Worm (Caenorhabditis elegans) whole organism, late embryonic: ENCODE measurements around the gene C50B6.1.

Experiments used
- T23F11.4 ChIP-seq: fragments of 200-800 bp; sonication (Bioruptor generic); optimal IDR thresholded peaks from 2 replicates; lab custom pipeline; 2018; ENCODE audit warnings: mild to moderate bottlenecking, missing genetic modification characterization, missing compliant biosample characterization
- ama-1 ChIP-seq: fragments of 150-350 bp; optimal IDR thresholded peaks from 2 replicates; lab custom pipeline; 2014
- ceh-14 ChIP-seq: sonication (generic microtip); optimal IDR thresholded peaks from 2 replicates; lab custom pipeline; 2016; ENCODE audit warnings: missing genotype, missing genetic modification characterization, missing compliant biosample characterization
- ceh-48 ChIP-seq: sonication (generic microtip); optimal IDR thresholded peaks from 2 replicates; lab custom pipeline; 2016; ENCODE audit warnings: missing genetic modification characterization, inconsistent platforms, missing compliant biosample characterization
- fax-1 ChIP-seq: sonication (generic microtip); optimal IDR thresholded peaks from 2 replicates; lab custom pipeline; 2016; ENCODE audit warnings: missing genotype, missing genetic modification characterization, missing compliant biosample characterization
- fkh-6 ChIP-seq: sonication (generic microtip); optimal IDR thresholded peaks from 2 replicates; lab custom pipeline; 2016; ENCODE audit warnings: missing genetic modification characterization, missing compliant biosample characterization
- lin-11 ChIP-seq: fragments of 200-800 bp; sonication (Bioruptor generic); optimal IDR thresholded peaks from 2 replicates; lab custom pipeline; 2018; ENCODE audit warnings: mild to moderate bottlenecking, missing genetic modification characterization, missing compliant biosample characterization
- madf-2 ChIP-seq: sonication (generic microtip); optimal IDR thresholded peaks from 2 replicates; lab custom pipeline; 2017; ENCODE audit warnings: missing genetic modification characterization, missing compliant biosample characterization
- mec-3 ChIP-seq: sonication (generic microtip); optimal IDR thresholded peaks from 2 replicates; lab custom pipeline; 2016; ENCODE audit warnings: borderline replicate concordance, missing genetic modification characterization, missing compliant biosample characterization
- pax-1 ChIP-seq: fragments of 150-350 bp; optimal IDR thresholded peaks from 2 replicates; lab custom pipeline; 2014; ENCODE audit warnings: missing biosample characterization, missing genetic modification characterization
- pha-4 ChIP-seq: fragments of 150-350 bp; optimal IDR thresholded peaks from 2 replicates; lab custom pipeline; 2018; ENCODE audit warnings: missing biosample characterization, missing genetic modification reagents, missing genetic modification characterization
- pqm-1 ChIP-seq: sonication (generic microtip); optimal IDR thresholded peaks from 2 replicates; lab custom pipeline; 2016; ENCODE audit warnings: missing genetic modification characterization, missing compliant biosample characterization
- tbx-2 ChIP-seq: sonication (generic microtip); optimal IDR thresholded peaks from 2 replicates; lab custom pipeline; 2016; ENCODE audit warnings: missing genetic modification characterization, missing compliant biosample characterization

DNA sequence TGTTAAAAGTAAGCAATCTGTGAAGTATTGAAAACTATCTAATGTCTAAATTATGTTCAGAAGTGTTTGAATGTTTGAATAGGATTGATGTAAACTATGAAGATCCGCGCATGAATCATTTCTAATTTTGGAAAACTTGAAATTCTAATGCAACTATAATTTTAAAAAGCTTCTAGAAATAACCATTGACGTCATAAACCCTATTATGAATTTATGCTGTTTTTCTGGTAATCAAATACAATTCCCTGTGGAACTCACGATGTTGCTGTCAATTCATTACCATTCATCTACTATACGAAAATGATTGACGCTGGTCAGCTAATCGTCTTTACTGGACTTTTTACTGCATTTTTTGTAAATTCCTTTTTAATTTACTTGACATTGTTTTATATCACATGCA is 18.7 kb downstream of the C50B6.1 start, which contains the start of gene str-37:
- TF ChIP-seq fax-1 (tag; lab: Kevin White, UChicago): no peak
- TF ChIP-seq madf-2 (tag; lab: Kevin White, UChicago): no peak
- no peak for TF ChIP-seq ceh-14 (tag; lab: Kevin White, UChicago)
- TF ChIP-seq fkh-6: no peak
- no peak for TF ChIP-seq pax-1 (tag; lab: Kevin White, UChicago)
- no peak for TF ChIP-seq pqm-1 (tag; lab: Kevin White, UChicago)
- TF ChIP-seq lin-11 (tag; lab: Kevin White, UChicago): no peak
- no peak for TF ChIP-seq ama-1 (lab: Kevin White, UChicago)
- no peak for TF ChIP-seq ceh-48
- TF ChIP-seq T23F11.4 (GFP tag; lab: Kevin White, UChicago): no peak
- no peak for TF ChIP-seq mec-3 (tag; lab: Kevin White, UChicago)
- TF ChIP-seq tbx-2: no peak
- TF ChIP-seq pha-4: no peak
